Worm (Caenorhabditis elegans) whole organism, L2 larva: ENCODE measurements around the gene F54C9.11.
A peak's percentile ranks its signal among the peaks of the same experiment; 100 is the strongest.

Experiments
- C34F6.9 ChIP-seq: fragments of 150-350 bp; optimal IDR thresholded peaks from 2 replicates; lab custom pipeline; 2014; ENCODE audit warnings: missing biosample characterization, missing genetic modification characterization
- F13H6.1 ChIP-seq: sonication (generic microtip); optimal IDR thresholded peaks from 2 replicates; lab custom pipeline; 2016; ENCODE audit warnings: missing genetic modification characterization, missing compliant biosample characterization
- R02D3.7 ChIP-seq: fragments of 150-350 bp; optimal IDR thresholded peaks from 2 replicates; lab custom pipeline; 2014; ENCODE audit warnings: missing biosample characterization, missing genetic modification characterization
- Y55F3AM.14 ChIP-seq: fragments of 200-800 bp; sonication (Bioruptor generic); optimal IDR thresholded peaks from 2 replicates; lab custom pipeline; 2018; ENCODE audit warnings: mild to moderate bottlenecking, missing genetic modification characterization, missing compliant biosample characterization
- ZK546.5 ChIP-seq: sonication (generic microtip); optimal IDR thresholded peaks from 2 replicates; lab custom pipeline; 2017; ENCODE audit warnings: missing biosample characterization, missing genetic modification characterization
- alr-1 ChIP-seq: fragments of 150-350 bp; optimal IDR thresholded peaks from 2 replicates; lab custom pipeline; 2014; ENCODE audit warnings: missing biosample characterization, missing genetic modification characterization
- aly-2 ChIP-seq: fragments of 150-350 bp; optimal IDR thresholded peaks from 2 replicates; lab custom pipeline; 2014; ENCODE audit warnings: missing biosample characterization, missing genetic modification characterization
- ama-1 ChIP-seq: fragments of 150-350 bp; optimal IDR thresholded peaks from 2 replicates; lab custom pipeline; 2018; ENCODE audit warnings: inconsistent platforms
- blmp-1 ChIP-seq: sonication (generic microtip); optimal IDR thresholded peaks from 2 replicates; lab custom pipeline; 2017; ENCODE audit warnings: missing genetic modification characterization, mild to moderate bottlenecking, missing compliant biosample characterization, antibody characterized with exemption, moderate library complexity; ENCODE audit not compliant: insufficient read depth
- ceh-16 ChIP-seq: fragments of 150-350 bp; optimal IDR thresholded peaks from 2 replicates; lab custom pipeline; 2014; ENCODE audit warnings: missing biosample characterization, missing genetic modification characterization
- ceh-82 ChIP-seq: fragments of 150-350 bp; optimal IDR thresholded peaks from 2 replicates; lab custom pipeline; 2014; ENCODE audit warnings: missing biosample characterization, missing genetic modification characterization
- crh-2 ChIP-seq: sonication (generic microtip); optimal IDR thresholded peaks from 2 replicates; lab custom pipeline; 2017; ENCODE audit warnings: missing biosample characterization, missing genetic modification characterization
- dmd-4 ChIP-seq: sonication (generic microtip); optimal IDR thresholded peaks from 2 replicates; lab custom pipeline; 2017; ENCODE audit warnings: missing biosample characterization, missing genetic modification characterization
- egl-27 ChIP-seq: sonication (generic microtip); optimal IDR thresholded peaks from 3 replicates; lab custom pipeline; 2017; ENCODE audit warnings: missing biosample characterization, missing genetic modification reagents, missing genetic modification characterization
- elt-1 ChIP-seq: fragments of 150-350 bp; optimal IDR thresholded peaks from 2 replicates; lab custom pipeline; 2014; ENCODE audit warnings: missing biosample characterization, missing genetic modification characterization
- elt-3 ChIP-seq: sonication (generic microtip); optimal IDR thresholded peaks from 2 replicates; lab custom pipeline; 2017; ENCODE audit warnings: missing biosample characterization, missing genetic modification characterization
- fos-1 ChIP-seq: fragments of 150-350 bp; optimal IDR thresholded peaks from 2 replicates; lab custom pipeline; 2014; ENCODE audit warnings: missing biosample characterization, missing genetic modification characterization
- gmeb-1 ChIP-seq: fragments of 150-350 bp; optimal IDR thresholded peaks from 2 replicates; lab custom pipeline; 2014; ENCODE audit warnings: missing biosample characterization, missing genetic modification characterization
- lin-11 ChIP-seq: fragments of 150-350 bp; sonication (generic microtip); optimal IDR thresholded peaks from 2 replicates; lab custom pipeline; 2014; ENCODE audit warnings: missing biosample characterization, missing genetic modification characterization, inconsistent platforms, mixed read lengths
- lin-13 ChIP-seq: fragments of 150-350 bp; optimal IDR thresholded peaks from 2 replicates; lab custom pipeline; 2014; ENCODE audit warnings: missing biosample characterization, missing genetic modification reagents, missing genetic modification characterization
- lin-39 ChIP-seq: fragments of 150-350 bp; optimal IDR thresholded peaks from 2 replicates; lab custom pipeline; 2014; ENCODE audit warnings: missing biosample characterization, missing genetic modification reagents, missing genetic modification characterization
- lsy-2 ChIP-seq, 2 experiments: fragments of 150-350 bp in 1 of 2; sonication (generic microtip) in 1 of 2; optimal IDR thresholded peaks; 2 replicates each; lab custom pipeline; 2014 to 2017; ENCODE audit warnings: missing biosample characterization in 2 of 2, missing genetic modification characterization in 2 of 2
- mab-5 ChIP-seq: fragments of 150-350 bp; optimal IDR thresholded peaks from 2 replicates; lab custom pipeline; 2014; ENCODE audit warnings: missing biosample characterization, missing genetic modification characterization
- mbf-1 ChIP-seq: sonication (generic microtip); optimal IDR thresholded peaks from 2 replicates; lab custom pipeline; 2017; ENCODE audit warnings: missing biosample characterization, missing genetic modification characterization
- mdl-1 ChIP-seq, 2 experiments: fragments of 150-350 bp in 1 of 2; sonication (generic microtip) in 1 of 2; optimal IDR thresholded peaks; 2 replicates each; lab custom pipeline; 2017; ENCODE audit warnings: missing biosample characterization in 2 of 2, missing genetic modification characterization in 2 of 2
- nhr-10 ChIP-seq: sonication (generic microtip); optimal IDR thresholded peaks from 2 replicates; lab custom pipeline; 2017; ENCODE audit warnings: missing biosample characterization, missing genetic modification characterization
- nhr-11 ChIP-seq: fragments of 150-350 bp; optimal IDR thresholded peaks from 2 replicates; lab custom pipeline; 2014; ENCODE audit warnings: missing biosample characterization, missing genetic modification characterization
- nhr-12 ChIP-seq: fragments of 150-350 bp; optimal IDR thresholded peaks from 2 replicates; lab custom pipeline; 2014; ENCODE audit warnings: missing biosample characterization, missing genetic modification characterization
- nhr-129 ChIP-seq: fragments of 150-350 bp; optimal IDR thresholded peaks from 2 replicates; lab custom pipeline; 2014; ENCODE audit warnings: missing biosample characterization, missing genetic modification characterization
- nhr-21 ChIP-seq: fragments of 150-350 bp; optimal IDR thresholded peaks from 2 replicates; lab custom pipeline; 2014; ENCODE audit warnings: missing biosample characterization, missing genetic modification characterization
- nhr-23 ChIP-seq: fragments of 150-350 bp; optimal IDR thresholded peaks from 2 replicates; lab custom pipeline; 2014; ENCODE audit warnings: missing biosample characterization, missing genetic modification reagents, missing genetic modification characterization
- nhr-237 ChIP-seq: fragments of 150-350 bp; optimal IDR thresholded peaks from 2 replicates; lab custom pipeline; 2014; ENCODE audit warnings: missing biosample characterization, missing genetic modification characterization
- nhr-6 ChIP-seq: fragments of 150-350 bp; optimal IDR thresholded peaks from 2 replicates; lab custom pipeline; 2014; ENCODE audit warnings: missing biosample characterization, missing genetic modification characterization
- nhr-77 ChIP-seq: fragments of 150-350 bp; optimal IDR thresholded peaks from 2 replicates; lab custom pipeline; 2014; ENCODE audit warnings: missing biosample characterization, missing genetic modification characterization
- peb-1 ChIP-seq: fragments of 150-350 bp; optimal IDR thresholded peaks from 2 replicates; lab custom pipeline; 2014; ENCODE audit warnings: missing biosample characterization, missing genetic modification characterization
- sem-4 ChIP-seq: fragments of 150-350 bp; optimal IDR thresholded peaks from 2 replicates; lab custom pipeline; 2014; ENCODE audit warnings: missing biosample characterization, missing genetic modification reagents, missing genetic modification characterization
- skn-1 ChIP-seq: sonication (generic microtip); optimal IDR thresholded peaks from 2 replicates; lab custom pipeline; 2017; ENCODE audit warnings: missing biosample characterization, missing genetic modification characterization
- sma-3 ChIP-seq: sonication (generic microtip); optimal IDR thresholded peaks from 2 replicates; lab custom pipeline; 2016; ENCODE audit warnings: missing genetic modification reagents, missing genetic modification characterization, missing compliant biosample characterization
- sma-9 ChIP-seq, 2 experiments: fragments of 150-350 bp in 1 of 2; sonication (generic microtip) in 1 of 2; optimal IDR thresholded peaks; 2 replicates each; lab custom pipeline; 2014 to 2016; ENCODE audit warnings: missing genetic modification characterization in 2 of 2, mild to moderate bottlenecking in 1 of 2, missing biosample characterization in 1 of 2, missing compliant biosample characterization in 1 of 2, missing genetic modification reagents in 1 of 2, moderate library complexity in 1 of 2
- snpc-4 ChIP-seq: fragments of 150-350 bp; optimal IDR thresholded peaks from 2 replicates; lab custom pipeline; 2014; ENCODE audit warnings: missing biosample characterization, missing genetic modification characterization
- unc-39 ChIP-seq: fragments of 150-350 bp; optimal IDR thresholded peaks from 2 replicates; lab custom pipeline; 2014; ENCODE audit warnings: missing biosample characterization, missing genetic modification characterization
- unc-55 ChIP-seq: fragments of 150-350 bp; sonication (generic microtip); optimal IDR thresholded peaks from 3 replicates; lab custom pipeline; 2014; ENCODE audit warnings: missing biosample characterization, missing genetic modification reagents, missing genetic modification characterization
- unc-62 ChIP-seq: fragments of 150-350 bp; optimal IDR thresholded peaks from 2 replicates; lab custom pipeline; 2014; ENCODE audit warnings: missing biosample characterization, missing genetic modification reagents, missing genetic modification characterization
- zag-1 ChIP-seq: fragments of 150-350 bp; optimal IDR thresholded peaks from 2 replicates; lab custom pipeline; 2014; ENCODE audit warnings: missing biosample characterization, missing genetic modification characterization
- ztf-1 ChIP-seq: fragments of 200-800 bp; sonication (Bioruptor generic); conservative IDR thresholded peaks from 2 replicates; pipeline ENCODE4 v1.3.6; 2022; ENCODE audit warnings: missing genetic modification characterization, missing compliant biosample characterization
- ztf-11 ChIP-seq: sonication (generic microtip); optimal IDR thresholded peaks from 2 replicates; lab custom pipeline; 2017; ENCODE audit warnings: missing biosample characterization, missing genetic modification characterization
- ztf-4 ChIP-seq: fragments of 150-350 bp; optimal IDR thresholded peaks from 2 replicates; lab custom pipeline; 2014; ENCODE audit warnings: missing biosample characterization, missing genetic modification characterization

Gene F54C9.11

ce11 chrII:8546975-8547374, 37.9 kb downstream of the F54C9.11 start:
- TF ChIP-seq crh-2 (peak; percentile 48), nhr-23 (tag; lab: Kevin White, UChicago) (no peak), Y55F3AM.14 (GFP tag; lab: Kevin White, UChicago) (no peak), sma-9 (GFP tag; optimal IDR thresholded peaks at IDR 0.05; lab: Kevin White, UChicago) (peak; percentile 71), sma-9 (tag; optimal IDR thresholded peaks at IDR 0.05; lab: Kevin White, UChicago) (no peak), C34F6.9 (tag; lab: Kevin White, UChicago) (peak; percentile 31), R02D3.7 (tag; lab: Kevin White, UChicago) (no peak), nhr-237 (tag; lab: Kevin White, UChicago) (no peak), ztf-1 (GFP tag; lab: Robert Waterston, UW) (no peak), ama-1 (no peak), fos-1 (tag; lab: Kevin White, UChicago) (peak; percentile 82), mdl-1 (tag; optimal IDR thresholded peaks at IDR 0.05; lab: Kevin White, UChicago) (no peak), sma-3 (GFP tag; lab: Kevin White, UChicago) (no peak), nhr-10 (tag; lab: Kevin White, UChicago) (no peak), nhr-129 (tag; lab: Kevin White, UChicago) (peak; percentile 79), ztf-4 (no peak), peb-1 (tag; lab: Kevin White, UChicago) (no peak), skn-1 (tag; lab: Kevin White, UChicago) (no peak), ceh-16 (tag; lab: Kevin White, UChicago) (no peak), nhr-12 (tag; lab: Kevin White, UChicago) (no peak), ceh-82 (no peak), lin-11 (tag; lab: Kevin White, UChicago) (peak; percentile 30), egl-27 (tag; lab: Kevin White, UChicago) (peak; percentile 18), elt-1 (no peak), nhr-11 (no peak), unc-39 (tag; lab: Kevin White, UChicago) (no peak), ZK546.5 (tag; lab: Kevin White, UChicago) (no peak), ztf-11 (tag; lab: Kevin White, UChicago) (no peak), zag-1 (tag; lab: Kevin White, UChicago) (peak; percentile 11), unc-55 (GFP tag; lab: Kevin White, UChicago) (peak; percentile 12), lin-13 (peak; percentile 40), aly-2 (tag; lab: Kevin White, UChicago) (no peak), nhr-77 (tag; lab: Kevin White, UChicago) (no peak), sem-4 (tag; lab: Kevin White, UChicago) (peak; percentile 6), blmp-1 (no peak), snpc-4 (tag; lab: Kevin White, UChicago) (no peak), gmeb-1 (no peak), F13H6.1 (tag; lab: Kevin White, UChicago) (peak; percentile 68), lsy-2 (tag; optimal IDR thresholded peaks at IDR 0.05; lab: Kevin White, UChicago) (peak in 1 of 2 experiments; percentile 30), nhr-6 (tag; lab: Kevin White, UChicago) (no peak), lin-39 (tag; lab: Kevin White, UChicago) (no peak), mbf-1 (tag; lab: Kevin White, UChicago) (no peak), mab-5 (tag; lab: Kevin White, UChicago) (peak; percentile 3), elt-3 (tag; lab: Kevin White, UChicago) (no peak), dmd-4 (tag; lab: Kevin White, UChicago) (no peak), unc-62 (GFP tag; lab: Kevin White, UChicago) (no peak), alr-1 (no peak), nhr-21 (tag; lab: Kevin White, UChicago) (peak; percentile 45)
- TF ChIP-seq, all 48 proteins: peak for 15
